Worm (Caenorhabditis elegans) whole organism, young adult: ENCODE data around the gene F41E6.12.
A peak's percentile ranks its signal among the peaks of the same experiment; 100 is the strongest.

ENCODE experiments used
- B0019.2 ChIP-seq: fragments of 200-800 bp; sonication (Bioruptor generic); conservative IDR thresholded peaks from 2 replicates; pipeline ENCODE4 v1.3.6; 2022; ENCODE audit warnings: missing genetic modification reagents, missing genetic modification characterization, missing compliant biosample characterization
- C17E4.6 ChIP-seq: fragments of 200-800 bp; sonication (Bioruptor generic); IDR thresholded peaks from 2 replicates; pipeline ENCODE4 v1.3.6; 2022; ENCODE audit warnings: missing genetic modification reagents, missing genetic modification characterization, missing compliant biosample characterization
- F22D6.2 ChIP-seq: sonication (generic microtip); optimal IDR thresholded peaks from 2 replicates; lab custom pipeline; 2016; ENCODE audit warnings: mild to moderate bottlenecking, missing genetic modification characterization, missing compliant biosample characterization
- F23B12.7 ChIP-seq: sonication (generic microtip); optimal IDR thresholded peaks from 2 replicates; lab custom pipeline; 2017; ENCODE audit warnings: missing genetic modification characterization, mild to moderate bottlenecking, missing compliant biosample characterization, antibody characterized with exemption, moderate library complexity; ENCODE audit not compliant: insufficient read depth
- F49E8.2 ChIP-seq: sonication (generic microtip); optimal IDR thresholded peaks from 3 replicates; lab custom pipeline; 2017; ENCODE audit warnings: missing genetic modification characterization, mild to moderate bottlenecking, missing compliant biosample characterization, antibody characterized with exemption, moderate library complexity; ENCODE audit not compliant: insufficient read depth
- F57A8.1 ChIP-seq: fragments of 200-800 bp; sonication (Bioruptor generic); optimal IDR thresholded peaks from 2 replicates; lab custom pipeline; 2018; ENCODE audit warnings: mild to moderate bottlenecking, missing genetic modification characterization, moderate library complexity, missing compliant biosample characterization
- K11D2.4 ChIP-seq: fragments of 200-800 bp; sonication (Bioruptor generic); IDR thresholded peaks from 2 replicates; pipeline ENCODE4 v1.3.6; 2022; ENCODE audit warnings: missing genetic modification reagents, missing genetic modification characterization, missing compliant biosample characterization
- T26A5.8 ChIP-seq: sonication (generic microtip); optimal IDR thresholded peaks from 2 replicates; lab custom pipeline; 2016; ENCODE audit warnings: missing genetic modification characterization, missing compliant biosample characterization
- Y53F4B.3 ChIP-seq: fragments of 200-800 bp; sonication (Bioruptor generic); IDR thresholded peaks from 2 replicates; pipeline ENCODE4 v1.3.6; 2022; ENCODE audit warnings: missing genetic modification reagents, missing genetic modification characterization, missing compliant biosample characterization
- Y56A3A.18 ChIP-seq: fragments of 200-800 bp; sonication (Bioruptor generic); IDR thresholded peaks from 2 replicates; pipeline ENCODE4 v1.3.6; 2022; ENCODE audit warnings: missing genetic modification reagents, missing genetic modification characterization, missing compliant biosample characterization
- Y79H2A.3 ChIP-seq: fragments of 200-800 bp; sonication (Bioruptor generic); conservative IDR thresholded peaks from 2 replicates; pipeline ENCODE4 v1.3.6; 2022; ENCODE audit warnings: missing genetic modification reagents, missing genetic modification characterization, missing compliant biosample characterization
- aptf-2 ChIP-seq: fragments of 200-800 bp; sonication (Bioruptor generic); conservative IDR thresholded peaks from 2 replicates; pipeline ENCODE4 v1.3.6; 2022; ENCODE audit warnings: missing genetic modification reagents, missing genetic modification characterization, missing compliant biosample characterization
- aptf-3 ChIP-seq: fragments of 200-800 bp; sonication (Bioruptor generic); IDR thresholded peaks from 2 replicates; pipeline ENCODE4 v1.3.6; 2022; ENCODE audit warnings: missing genetic modification characterization, missing compliant biosample characterization
- atf-7 ChIP-seq: sonication (generic microtip); optimal IDR thresholded peaks from 2 replicates; lab custom pipeline; 2017; ENCODE audit warnings: mild to moderate bottlenecking, missing genetic modification characterization, missing compliant biosample characterization
- attf-3 ChIP-seq: fragments of 200-800 bp; sonication (Bioruptor generic); conservative IDR thresholded peaks from 2 replicates; pipeline ENCODE4 v1.3.6; 2022; ENCODE audit warnings: missing genetic modification reagents, missing genetic modification characterization, missing compliant biosample characterization
- attf-6 ChIP-seq: fragments of 200-800 bp; sonication (Bioruptor generic); IDR thresholded peaks from 2 replicates; pipeline ENCODE4 v1.3.6; 2022; ENCODE audit warnings: missing genetic modification reagents, missing genetic modification characterization, missing compliant biosample characterization
- bed-2 ChIP-seq: fragments of 200-800 bp; sonication (Bioruptor generic); IDR thresholded peaks from 2 replicates; pipeline ENCODE4 v1.3.6; 2022; ENCODE audit warnings: missing genetic modification reagents, missing genetic modification characterization, missing compliant biosample characterization
- ccch-3 ChIP-seq: fragments of 200-800 bp; sonication (Bioruptor generic); optimal IDR thresholded peaks from 2 replicates; lab custom pipeline; 2018; ENCODE audit warnings: mild to moderate bottlenecking, missing genetic modification characterization, missing compliant biosample characterization
- ceh-100 ChIP-seq: fragments of 200-800 bp; sonication (Bioruptor generic); IDR thresholded peaks from 2 replicates; pipeline ENCODE4 v1.3.6; 2022; ENCODE audit warnings: missing genetic modification reagents, missing genetic modification characterization, missing compliant biosample characterization
- ceh-58 ChIP-seq: fragments of 200-800 bp; sonication (Bioruptor generic); IDR thresholded peaks from 2 replicates; pipeline ENCODE4 v1.3.6; 2022; ENCODE audit warnings: missing genetic modification characterization, missing compliant biosample characterization
- ceh-91 ChIP-seq: fragments of 200-800 bp; sonication (Bioruptor generic); IDR thresholded peaks from 2 replicates; pipeline ENCODE4 v1.3.6; 2022; ENCODE audit warnings: missing genetic modification reagents, missing genetic modification characterization, missing compliant biosample characterization
- die-1 ChIP-seq: sonication (generic microtip); optimal IDR thresholded peaks from 2 replicates; lab custom pipeline; 2016; ENCODE audit warnings: missing genotype, mild to moderate bottlenecking, missing genetic modification characterization, missing compliant biosample characterization
- dpff-1 ChIP-seq: sonication (generic microtip); optimal IDR thresholded peaks from 2 replicates; lab custom pipeline; 2017; ENCODE audit warnings: mild to moderate bottlenecking, missing genetic modification characterization, missing compliant biosample characterization
- egrh-3 ChIP-seq: fragments of 200-800 bp; sonication (Bioruptor generic); IDR thresholded peaks from 2 replicates; pipeline ENCODE4 v1.3.6; 2022; ENCODE audit warnings: missing genetic modification reagents, missing genetic modification characterization, missing compliant biosample characterization
- fkh-3 ChIP-seq: sonication (generic microtip); optimal IDR thresholded peaks from 2 replicates; lab custom pipeline; 2016; ENCODE audit warnings: mild to moderate bottlenecking, missing genetic modification characterization, missing compliant biosample characterization
- gei-17 ChIP-seq: fragments of 200-800 bp; sonication (Bioruptor generic); optimal IDR thresholded peaks from 2 replicates; lab custom pipeline; 2018; ENCODE audit warnings: mild to moderate bottlenecking, missing genetic modification characterization, missing compliant biosample characterization
- him-1 ChIP-seq: sonication (generic microtip); optimal IDR thresholded peaks from 2 replicates; lab custom pipeline; 2016; ENCODE audit warnings: missing genotype, missing genetic modification reagents, missing genetic modification characterization, missing compliant biosample characterization
- hsf-1 ChIP-seq: fragments of 200-800 bp; sonication (Bioruptor generic); IDR thresholded peaks from 2 replicates; pipeline ENCODE4 v1.3.6; 2022; ENCODE audit warnings: missing genetic modification reagents, missing genetic modification characterization, missing compliant biosample characterization
- let-607 ChIP-seq, 2 experiments: fragments of 200-800 bp in 1 of 2; sonication (Bioruptor generic) in 1 of 2; sonication (generic microtip) in 1 of 2; optimal IDR thresholded peaks; 2 replicates each; lab custom pipeline; 2016 to 2018; ENCODE audit warnings: mild to moderate bottlenecking in 2 of 2, missing compliant biosample characterization in 2 of 2, missing genetic modification characterization in 2 of 2, moderate library complexity in 2 of 2, missing genotype in 1 of 2
- lin-40 ChIP-seq: sonication (generic microtip); optimal IDR thresholded peaks from 2 replicates; lab custom pipeline; 2016; ENCODE audit warnings: missing genetic modification characterization, mild to moderate bottlenecking, missing compliant biosample characterization, missing genotype, missing genetic modification reagents
- lsl-1 ChIP-seq: fragments of 200-800 bp; sonication (Bioruptor generic); optimal IDR thresholded peaks from 2 replicates; lab custom pipeline; 2018; ENCODE audit warnings: mild to moderate bottlenecking, missing genetic modification characterization, moderate library complexity, missing compliant biosample characterization
- mcd-1 ChIP-seq: fragments of 200-800 bp; sonication (Bioruptor generic); IDR thresholded peaks from 2 replicates; pipeline ENCODE4 v1.3.6; 2022; ENCODE audit warnings: missing genetic modification reagents, missing genetic modification characterization, missing compliant biosample characterization
- nfya-2 ChIP-seq: fragments of 200-800 bp; sonication (Bioruptor generic); IDR thresholded peaks from 2 replicates; pipeline ENCODE4 v1.3.6; 2022; ENCODE audit warnings: missing genetic modification reagents, missing genetic modification characterization, missing compliant biosample characterization
- nfyb-1 ChIP-seq: fragments of 200-800 bp; sonication (Bioruptor generic); IDR thresholded peaks from 2 replicates; pipeline ENCODE4 v1.3.6; 2022; ENCODE audit warnings: missing genetic modification reagents, missing genetic modification characterization, missing compliant biosample characterization
- nhr-27 ChIP-seq: fragments of 200-800 bp; sonication (Bioruptor generic); optimal IDR thresholded peaks from 2 replicates; lab custom pipeline; 2018; ENCODE audit warnings: mild to moderate bottlenecking, missing genetic modification characterization, moderate library complexity, missing compliant biosample characterization
- rcor-1 ChIP-seq: fragments of 200-800 bp; sonication (Bioruptor generic); IDR thresholded peaks from 2 replicates; pipeline ENCODE4 v1.3.6; 2022; ENCODE audit warnings: missing genetic modification reagents, missing genetic modification characterization, missing compliant biosample characterization
- sdz-38 ChIP-seq: sonication (generic microtip); optimal IDR thresholded peaks from 2 replicates; lab custom pipeline; 2016; ENCODE audit warnings: missing genotype, missing genetic modification characterization, missing compliant biosample characterization
- snpc-1.3 ChIP-seq: sonication (generic microtip); optimal IDR thresholded peaks from 2 replicates; lab custom pipeline; 2017; ENCODE audit warnings: missing genetic modification characterization, mild to moderate bottlenecking, missing compliant biosample characterization, antibody characterized with exemption, moderate library complexity, missing genotype, missing genetic modification reagents; ENCODE audit not compliant: insufficient read depth
- snpc-4 ChIP-seq, 5 experiments: fragments of 150-350 bp in 1 of 5; sonication (generic microtip) in 4 of 5; optimal IDR thresholded peaks; 2 replicates each; lab custom pipeline; 2014 to 2018; ENCODE audit warnings: missing genetic modification characterization in 5 of 5, missing biosample characterization in 3 of 5, antibody characterized with exemption in 2 of 5, mild to moderate bottlenecking in 2 of 5, missing compliant biosample characterization in 2 of 5, missing genotype in 2 of 5, moderate library complexity in 2 of 5, missing genetic modification reagents in 1 of 5
- zfh-2 ChIP-seq: fragments of 200-800 bp; sonication (Bioruptor generic); conservative IDR thresholded peaks from 2 replicates; pipeline ENCODE4 v1.3.6; 2022; ENCODE audit warnings: missing genetic modification reagents, missing genetic modification characterization, missing compliant biosample characterization
- ztf-28 ChIP-seq: fragments of 200-800 bp; sonication (Bioruptor generic); IDR thresholded peaks from 2 replicates; pipeline ENCODE4 v1.3.6; 2022; ENCODE audit warnings: missing genetic modification reagents, missing genetic modification characterization, missing compliant biosample characterization
- ztf-6 ChIP-seq: fragments of 200-800 bp; sonication (Bioruptor generic); IDR thresholded peaks from 2 replicates; pipeline ENCODE4 v1.3.6; 2022; ENCODE audit warnings: missing genetic modification reagents, missing genetic modification characterization, missing compliant biosample characterization

Gene F41E6.12

ce11 chrV:8651007-8651711 lies 22.2 kb upstream of the F41E6.12 start (continued):
- TF ChIP-seq rcor-1 (no peak), ccch-3 (GFP tag; lab: Kevin White, UChicago) (no peak), attf-3 (GFP tag; lab: Robert Waterston, UW) (no peak), snpc-4 (GFP tag; optimal IDR thresholded peaks at IDR 0.05; lab: Kevin White, UChicago) (no peak), snpc-4 (tag; optimal IDR thresholded peaks at IDR 0.05; lab: Kevin White, UChicago) (peak in 2 of 4 experiments; percentile 18 to 29), hsf-1 (no peak), F57A8.1 (GFP tag; lab: Kevin White, UChicago) (no peak), let-607 (tag; optimal IDR thresholded peaks at IDR 0.05; lab: Kevin White, UChicago) (peak; percentile 68 to 88), nfyb-1 (GFP tag; lab: Robert Waterston, UW) (no peak), F49E8.2 (tag; lab: Kevin White, UChicago) (no peak), snpc-1.3 (no peak), gei-17 (GFP tag; lab: Kevin White, UChicago) (no peak), aptf-3 (GFP tag; lab: Robert Waterston, UW) (no peak), aptf-2 (GFP tag; lab: Robert Waterston, UW) (no peak), die-1 (tag; lab: Kevin White, UChicago) (no peak), B0019.2 (no peak), Y53F4B.3 (GFP tag; lab: Robert Waterston, UW) (no peak), nfya-2 (GFP tag; lab: Robert Waterston, UW) (no peak), atf-7 (peak; percentile 96), F23B12.7 (tag; lab: Kevin White, UChicago) (no peak), Y79H2A.3 (GFP tag; lab: Robert Waterston, UW) (no peak), T26A5.8 (tag; lab: Kevin White, UChicago) (no peak), ceh-100 (GFP tag; lab: Robert Waterston, UW) (no peak), dpff-1 (tag; lab: Kevin White, UChicago) (no peak), nhr-27 (no peak), ztf-28 (GFP tag; lab: Robert Waterston, UW) (no peak), mcd-1 (GFP tag; lab: Robert Waterston, UW) (no peak), lin-40 (peak; percentile 56), C17E4.6 (GFP tag; lab: Robert Waterston, UW) (no peak), ceh-58 (GFP tag; lab: Robert Waterston, UW) (no peak), Y56A3A.18 (GFP tag; lab: Robert Waterston, UW) (no peak), zfh-2 (no peak), ztf-6 (GFP tag; lab: Robert Waterston, UW) (no peak), egrh-3 (GFP tag; lab: Robert Waterston, UW) (no peak)

- no peak for TF ChIP-seq sdz-38 (tag; lab: Kevin White, UChicago)
- TF ChIP-seq fkh-3 (tag; lab: Kevin White, UChicago) = no peak
- no peak for TF ChIP-seq gei-17 (GFP tag; lab: Kevin White, UChicago)
- TF ChIP-seq bed-2 = no peak
- no peak for TF ChIP-seq ceh-91
- TF ChIP-seq ccch-3 (GFP tag; lab: Kevin White, UChicago) = no peak
- no peak for TF ChIP-seq lsl-1 (GFP tag; lab: Kevin White, UChicago)
- no peak for TF ChIP-seq nfya-2 (GFP tag; lab: Robert Waterston, UW)
- TF ChIP-seq mcd-1 (GFP tag; lab: Robert Waterston, UW) = no peak
- TF ChIP-seq him-1 (tag; lab: Kevin White, UChicago) = no peak
- TF ChIP-seq attf-6 (GFP tag; lab: Robert Waterston, UW) = no peak
- TF ChIP-seq nhr-27 = no peak
- no peak for TF ChIP-seq F22D6.2
- no peak for TF ChIP-seq K11D2.4
Measured at ce11 chrV:8650365-8650764, 21.4 kb upstream of the F41E6.12 start.
